Worm (Caenorhabditis elegans): ENCODE data around the gene K04G11.1.

DNA sequence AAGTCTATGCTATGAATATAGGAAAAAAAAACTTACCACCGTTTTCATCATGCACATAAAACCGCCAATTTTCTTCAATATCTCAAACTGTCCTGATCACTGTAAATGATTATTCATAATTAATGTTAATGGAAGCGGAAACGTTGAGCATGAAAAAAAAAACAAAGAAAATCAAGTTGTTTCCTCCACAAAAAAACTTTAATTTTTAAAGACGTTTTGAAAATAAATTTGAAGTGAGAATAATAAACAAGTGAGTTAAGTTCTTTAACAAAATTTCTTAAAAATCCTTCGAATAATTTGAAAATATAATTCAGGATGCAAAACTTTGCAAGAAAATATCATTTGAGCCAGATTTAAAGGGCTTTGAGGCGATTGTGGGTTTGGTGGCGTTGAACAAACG, 35.0 kb downstream of the K04G11.1 start, which contains the start of gene irk-3:
- TF ChIP-seq blmp-1 (tag; optimal IDR thresholded peaks at IDR 0.05) (no peak), nhr-76 (tag; optimal IDR thresholded peaks at IDR 0.05) (no peak), ceh-43 (GFP tag; optimal IDR thresholded peaks at IDR 0.05) (no peak), lsy-2 (tag; optimal IDR thresholded peaks at IDR 0.05) (no peak), drap-1 (GFP tag; optimal IDR thresholded peaks at IDR 0.05) (no peak), nhr-237 (tag; optimal IDR thresholded peaks at IDR 0.05) (no peak), lin-32 (GFP tag; optimal IDR thresholded peaks at IDR 0.05) (no peak), nhr-28 (tag; optimal IDR thresholded peaks at IDR 0.05) (no peak), tbx-8 (GFP tag; optimal IDR thresholded peaks at IDR 0.05) (no peak), mab-5 (tag; optimal IDR thresholded peaks at IDR 0.05) (no peak), nhr-12 (tag; optimal IDR thresholded peaks at IDR 0.05) (no peak), snpc-4 (tag; optimal IDR thresholded peaks at IDR 0.05) (no peak), unc-62 (GFP tag; optimal IDR thresholded peaks at IDR 0.05) (no peak), cnd-1 (tag; optimal IDR thresholded peaks at IDR 0.05) (no peak)
